Fruit fly (Drosophila melanogaster) whole organism, embryonic: Measurements from ENCODE around the gene Or94b.

Source experiments
- Asciz ChIP-seq: fragments of 200-800 bp; sonication (Bioruptor generic); optimal IDR thresholded peaks from 2 replicates; lab custom pipeline; 2017; ENCODE audit warnings: missing biosample characterization, mild to moderate bottlenecking, missing genetic modification characterization, missing genetic modification reagents
- Bgb ChIP-seq: fragments of 200-800 bp; sonication (Bioruptor generic); IDR thresholded peaks from 2 replicates; pipeline ENCODE4 v1.3.6; 2022; ENCODE audit warnings: missing biosample characterization, missing genetic modification characterization; ENCODE audit not compliant: partially characterized antibody
- CG11085 ChIP-seq: fragments of 200-800 bp; sonication (Bioruptor generic); IDR thresholded peaks from 2 replicates; pipeline ENCODE4 v1.3.6; 2022; ENCODE audit warnings: missing biosample characterization, missing genetic modification characterization
- CG11504 ChIP-seq: fragments of 200-800 bp; sonication (Bioruptor generic); optimal IDR thresholded peaks from 3 replicates; lab custom pipeline; 2019; ENCODE audit warnings: missing biosample characterization, mild to moderate bottlenecking, missing genetic modification characterization, moderate library complexity
- CG14050 ChIP-seq: fragments of 200-800 bp; sonication (Bioruptor generic); IDR thresholded peaks from 3 replicates; pipeline ENCODE4 v1.3.6; 2022; ENCODE audit warnings: missing biosample characterization, missing genetic modification characterization
- CG14667 ChIP-seq: fragments of 200-800 bp; sonication (Bioruptor generic); IDR thresholded peaks from 2 replicates; pipeline ENCODE4 v1.3.6; 2022; ENCODE audit warnings: missing biosample characterization, missing genetic modification characterization
- CG17359 ChIP-seq: fragments of 200-800 bp; sonication (Bioruptor generic); optimal IDR thresholded peaks from 3 replicates; lab custom pipeline; 2018; ENCODE audit warnings: missing biosample characterization, mild to moderate bottlenecking, missing genetic modification characterization, moderate library complexity
- CG17829 ChIP-seq: fragments of 200-800 bp; optimal IDR thresholded peaks from 2 replicates; lab custom pipeline; 2019; ENCODE audit warnings: missing biosample characterization, mild to moderate bottlenecking, missing genetic modification characterization, moderate library complexity
- CG18262 ChIP-seq: fragments of 200-800 bp; optimal IDR thresholded peaks from 3 replicates; lab custom pipeline; 2019; ENCODE audit warnings: missing biosample characterization, mild to moderate bottlenecking, missing genetic modification characterization, moderate library complexity
- CG2202 ChIP-seq: fragments of 200-800 bp; sonication (Bioruptor generic); optimal IDR thresholded peaks from 2 replicates; lab custom pipeline; 2018; ENCODE audit warnings: missing biosample characterization, mild to moderate bottlenecking, missing genetic modification characterization
- CG42726 ChIP-seq: fragments of 200-800 bp; sonication (Bioruptor generic); IDR thresholded peaks from 2 replicates; pipeline ENCODE4 v1.3.6; 2022; ENCODE audit warnings: missing biosample characterization, missing genetic modification characterization; ENCODE audit not compliant: partially characterized antibody
- CG6791 ChIP-seq: fragments of 200-800 bp; sonication (Bioruptor generic); IDR thresholded peaks from 3 replicates; pipeline ENCODE4 v1.3.6; 2022; ENCODE audit warnings: missing biosample characterization, missing genetic modification characterization; ENCODE audit not compliant: partially characterized antibody
- CG7745 ChIP-seq: fragments of 200-800 bp; sonication (Bioruptor generic); optimal IDR thresholded peaks from 2 replicates; lab custom pipeline; 2018; ENCODE audit warnings: missing biosample characterization, mild to moderate bottlenecking, missing genetic modification characterization, moderate library complexity
- CG8089 ChIP-seq: fragments of 200-800 bp; sonication (Bioruptor generic); optimal IDR thresholded peaks from 3 replicates; lab custom pipeline; 2016; ENCODE audit warnings: missing biosample characterization, missing genetic modification characterization
- CG9215 ChIP-seq: fragments of 200-800 bp; sonication (Bioruptor generic); IDR thresholded peaks from 2 replicates; pipeline ENCODE4 v1.3.6; 2022; ENCODE audit warnings: missing biosample characterization, missing genetic modification characterization
- Deaf1 ChIP-seq: fragments of 200-800 bp; optimal IDR thresholded peaks from 3 replicates; lab custom pipeline; 2019; ENCODE audit warnings: missing biosample characterization, mild to moderate bottlenecking, missing genetic modification characterization, moderate library complexity
- Doc3 ChIP-seq: fragments of 200-800 bp; sonication (Bioruptor generic); IDR thresholded peaks from 3 replicates; pipeline ENCODE4 v1.3.6; 2022; ENCODE audit warnings: missing biosample characterization, missing genetic modification characterization; ENCODE audit not compliant: partially characterized antibody
- H15 ChIP-seq: fragments of 200-800 bp; sonication (Bioruptor generic); IDR thresholded peaks from 3 replicates; pipeline ENCODE4 v1.3.6; 2022; ENCODE audit warnings: missing biosample characterization, missing genetic modification characterization
- HLH4C ChIP-seq: fragments of 200-800 bp; sonication (Bioruptor generic); IDR thresholded peaks from 3 replicates; pipeline ENCODE4 v1.3.6; 2022; ENCODE audit warnings: missing biosample characterization, missing genetic modification characterization; ENCODE audit not compliant: partially characterized antibody
- Hr51 ChIP-seq, 2 experiments: fragments of 200-800 bp; sonication (Bioruptor generic); optimal IDR thresholded peaks; 2 replicates in 1 of 2; 3 replicates in 1 of 2; lab custom pipeline; 2016 to 2018; ENCODE audit warnings: missing biosample characterization in 2 of 2, missing genetic modification characterization in 2 of 2, mild to moderate bottlenecking in 1 of 2, moderate library complexity in 1 of 2
- Jarid2 ChIP-seq: fragments of 200-800 bp; sonication (Bioruptor generic); optimal IDR thresholded peaks from 3 replicates; lab custom pipeline; 2017; ENCODE audit warnings: mild to moderate bottlenecking, missing biosample characterization, missing genetic modification reagents, missing genetic modification characterization
- Kr ChIP-seq: fragments of 200-800 bp; sonication (Bioruptor generic); optimal IDR thresholded peaks from 2 replicates; lab custom pipeline; 2017; ENCODE audit warnings: missing biosample characterization, mild to moderate bottlenecking, missing genetic modification characterization
- Lim3 ChIP-seq: fragments of 200-800 bp; sonication (Bioruptor generic); IDR thresholded peaks from 2 replicates; pipeline ENCODE4 v1.3.6; 2022; ENCODE audit warnings: missing biosample characterization, missing genetic modification characterization
- Mad ChIP-seq: fragments of 200-800 bp; sonication (Bioruptor generic); optimal IDR thresholded peaks from 2 replicates; lab custom pipeline; 2016; ENCODE audit warnings: missing biosample characterization, missing genetic modification characterization
- Opbp ChIP-seq: fragments of 200-800 bp; sonication (Bioruptor generic); IDR thresholded peaks from 3 replicates; pipeline ENCODE4 v1.3.6; 2022; ENCODE audit warnings: missing biosample characterization, missing genetic modification characterization; ENCODE audit not compliant: partially characterized antibody
- Scr ChIP-seq: fragments of 200-800 bp; sonication (Bioruptor generic); IDR thresholded peaks from 2 replicates; pipeline ENCODE4 v1.3.6; 2022; ENCODE audit warnings: missing biosample characterization, missing genetic modification characterization; ENCODE audit not compliant: partially characterized antibody
- Taf1 ChIP-seq: fragments of 200-800 bp; sonication (Bioruptor generic); IDR thresholded peaks from 2 replicates; pipeline ENCODE4 v1.3.6; 2022; ENCODE audit warnings: missing biosample characterization, missing genetic modification characterization
- Xbp1 ChIP-seq: fragments of 200-800 bp; sonication (Bioruptor generic); optimal IDR thresholded peaks from 3 replicates; lab custom pipeline; 2016; ENCODE audit warnings: missing biosample characterization, mild to moderate bottlenecking, missing genetic modification characterization
- YL-1 ChIP-seq: fragments of 200-800 bp; sonication (Bioruptor generic); optimal IDR thresholded peaks from 3 replicates; lab custom pipeline; 2017; ENCODE audit warnings: missing biosample characterization, mild to moderate bottlenecking, missing genetic modification characterization
- cas ChIP-seq: fragments of 200-800 bp; sonication (Bioruptor generic); IDR thresholded peaks from 2 replicates; pipeline ENCODE4 v1.3.6; 2022; ENCODE audit warnings: missing biosample characterization, missing genetic modification characterization
- corto ChIP-seq: fragments of 200-800 bp; sonication (Bioruptor generic); optimal IDR thresholded peaks from 2 replicates; lab custom pipeline; 2016; ENCODE audit warnings: missing biosample characterization, mild to moderate bottlenecking, missing genetic modification characterization, moderate library complexity
- dimm ChIP-seq: fragments of 200-800 bp; sonication (Bioruptor generic); IDR thresholded peaks from 2 replicates; pipeline ENCODE4 v1.3.6; 2022; ENCODE audit warnings: missing biosample characterization, missing genetic modification characterization
- dm ChIP-seq: fragments of 200-800 bp; sonication (Bioruptor generic); optimal IDR thresholded peaks from 3 replicates; lab custom pipeline; 2016; ENCODE audit warnings: missing biosample characterization, missing genetic modification characterization
- eve ChIP-seq, 2 experiments: fragments of >200 bp; optimal IDR thresholded peaks; 2 replicates each; lab custom pipeline; 2017; ENCODE audit warnings: missing biosample characterization in 2 of 2, missing genetic modification characterization in 2 of 2
- gce ChIP-seq: fragments of 200-800 bp; sonication (Bioruptor generic); IDR thresholded peaks from 3 replicates; pipeline ENCODE4 v1.3.6; 2022; ENCODE audit warnings: missing biosample characterization, missing genetic modification characterization
- jing ChIP-seq: fragments of 200-800 bp; sonication (Bioruptor generic); optimal IDR thresholded peaks from 2 replicates; lab custom pipeline; 2018; ENCODE audit warnings: missing biosample characterization, mild to moderate bottlenecking, missing genetic modification characterization
- klu ChIP-seq: fragments of 200-800 bp; sonication (Bioruptor generic); IDR thresholded peaks from 2 replicates; pipeline ENCODE4 v1.3.6; 2022; ENCODE audit warnings: missing biosample characterization, missing genetic modification characterization
- knrl ChIP-seq: fragments of 200-800 bp; sonication (Bioruptor generic); IDR thresholded peaks from 3 replicates; pipeline ENCODE4 v1.3.6; 2022; ENCODE audit warnings: missing biosample characterization, missing genetic modification characterization; ENCODE audit not compliant: partially characterized antibody
- mld ChIP-seq: fragments of 200-800 bp; sonication (Bioruptor generic); IDR thresholded peaks from 3 replicates; pipeline ENCODE4 v1.3.6; 2022; ENCODE audit warnings: missing biosample characterization, missing genetic modification characterization; ENCODE audit not compliant: partially characterized antibody
- onecut ChIP-seq: fragments of 200-800 bp; sonication (Bioruptor generic); IDR thresholded peaks from 2 replicates; pipeline ENCODE4 v1.3.6; 2022; ENCODE audit warnings: missing biosample characterization, missing genetic modification characterization
- pb ChIP-seq: fragments of 200-800 bp; sonication (Bioruptor generic); optimal IDR thresholded peaks from 3 replicates; lab custom pipeline; 2016; ENCODE audit warnings: missing biosample characterization, missing genetic modification characterization
- peb ChIP-seq: fragments of 200-800 bp; sonication (Bioruptor generic); IDR thresholded peaks from 2 replicates; pipeline ENCODE4 v1.3.6; 2022; ENCODE audit warnings: missing biosample characterization, missing genetic modification characterization
- pum ChIP-seq: fragments of 200-800 bp; sonication (Bioruptor generic); optimal IDR thresholded peaks from 2 replicates; lab custom pipeline; 2016; ENCODE audit warnings: missing biosample characterization, missing genetic modification characterization
- schlank ChIP-seq: fragments of 200-800 bp; sonication (Bioruptor generic); optimal IDR thresholded peaks from 2 replicates; lab custom pipeline; 2018; ENCODE audit warnings: missing biosample characterization, mild to moderate bottlenecking, missing genetic modification characterization
- sim ChIP-seq: fragments of 200-800 bp; sonication (Bioruptor generic); IDR thresholded peaks from 2 replicates; pipeline ENCODE4 v1.3.6; 2022; ENCODE audit warnings: missing biosample characterization, missing genetic modification characterization
- so ChIP-seq: fragments of 200-800 bp; sonication (Bioruptor generic); IDR thresholded peaks from 3 replicates; pipeline ENCODE4 v1.3.6; 2022; ENCODE audit warnings: missing biosample characterization, missing genetic modification characterization
- sob ChIP-seq: fragments of 200-800 bp; sonication (Bioruptor generic); IDR thresholded peaks from 2 replicates; pipeline ENCODE4 v1.3.6; 2022; ENCODE audit warnings: missing biosample characterization, missing genetic modification characterization
- tna ChIP-seq: fragments of 200-800 bp; sonication (Bioruptor generic); IDR thresholded peaks from 2 replicates; pipeline ENCODE4 v1.3.6; 2022; ENCODE audit warnings: missing biosample characterization, missing genetic modification characterization; ENCODE audit not compliant: partially characterized antibody
- wor ChIP-seq: fragments of 200-800 bp; sonication (Bioruptor generic); IDR thresholded peaks from 2 replicates; pipeline ENCODE4 v1.3.6; 2022; ENCODE audit warnings: missing biosample characterization, missing genetic modification characterization
- z ChIP-seq: fragments of 200-800 bp; sonication (Bioruptor generic); IDR thresholded peaks from 3 replicates; pipeline ENCODE4 v1.3.6; 2022; ENCODE audit warnings: missing biosample characterization, missing genetic modification characterization
- zfh1 ChIP-seq: fragments of 200-800 bp; sonication (Bioruptor generic); IDR thresholded peaks from 3 replicates; pipeline ENCODE4 v1.3.6; 2022; ENCODE audit warnings: missing biosample characterization, missing genetic modification characterization

Or94b gene

dm6 chr3R:23028506-23028905 is 39.4 kb downstream of the Or94b start:
- no peak for TF ChIP-seq CG14050
- TF ChIP-seq wor = no peak
- TF ChIP-seq CG7745 (tag; lab: Kevin White, UChicago) = no peak
- TF ChIP-seq CG9215 (GFP tag; lab: Robert Waterston, UW) = peak; percentile 74
- 0 out of 3 replicates have a peak, but pooled peaks have one; percentile 32 for TF ChIP-seq so
- no peak for TF ChIP-seq CG18262 (tag; lab: Kevin White, UChicago)
- no peak for TF ChIP-seq pb
- no peak for TF ChIP-seq Opbp (GFP tag; lab: Robert Waterston, UW)
- TF ChIP-seq sob = peak; percentile 76; the same call in 1 of the 2 replicates
- TF ChIP-seq gce (GFP tag; lab: Robert Waterston, UW) = no peak
- TF ChIP-seq cas (GFP tag; lab: Robert Waterston, UW) = peak; percentile 58; the same call in 1 of the 2 replicates
- TF ChIP-seq sim (GFP tag; lab: Robert Waterston, UW) = no peak
- TF ChIP-seq Hr51 (GFP tag; optimal IDR thresholded peaks at IDR 0.05; lab: Kevin White, UChicago) = peak in 1 of 2 experiments; percentile 37
- no peak for TF ChIP-seq dimm
- TF ChIP-seq CG42726 = no peak
- no peak for TF ChIP-seq mld (GFP tag; lab: Robert Waterston, UW)
- no peak for TF ChIP-seq corto (GFP tag; lab: Kevin White, UChicago)
- peak; percentile 1 for TF ChIP-seq CG8089 (GFP tag; lab: Kevin White, UChicago)
- no peak for TF ChIP-seq Lim3 (GFP tag; lab: Robert Waterston, UW)
- peak; percentile 67 for TF ChIP-seq Taf1
- peak; percentile 5 for TF ChIP-seq Deaf1 (tag; lab: Kevin White, UChicago)
- TF ChIP-seq HLH4C (GFP tag; lab: Robert Waterston, UW) = no peak
- peak; percentile 21 for TF ChIP-seq pum
- peak; percentile 3 for TF ChIP-seq Mad
- TF ChIP-seq CG2202 (tag; lab: Kevin White, UChicago) = no peak
- TF ChIP-seq H15 (GFP tag; lab: Robert Waterston, UW) = no peak
- TF ChIP-seq CG17359 (tag; lab: Kevin White, UChicago) = no peak
- TF ChIP-seq knrl (GFP tag; lab: Robert Waterston, UW) = no peak
- no peak for TF ChIP-seq Asciz (GFP tag; lab: Kevin White, UChicago)
- peak; percentile 23 for TF ChIP-seq schlank (tag; lab: Kevin White, UChicago)
- TF ChIP-seq eve (GFP tag; optimal IDR thresholded peaks at IDR 0.05; lab: Kevin White, UChicago) = no peak
- TF ChIP-seq Jarid2 (GFP tag; lab: Kevin White, UChicago) = no peak
- no peak for TF ChIP-seq jing (GFP tag; lab: Kevin White, UChicago)
- peak; percentile 51; the same call in 1 of the 3 replicates for TF ChIP-seq zfh1 (GFP tag; lab: Robert Waterston, UW)
- no peak for TF ChIP-seq onecut
- TF ChIP-seq CG11085 (GFP tag; lab: Robert Waterston, UW) = no peak
- TF ChIP-seq CG11504 = peak; percentile 54
- no peak for TF ChIP-seq dm (GFP tag; lab: Kevin White, UChicago)
- TF ChIP-seq YL-1 (GFP tag; lab: Kevin White, UChicago) = no peak
- TF ChIP-seq Bgb (GFP tag; lab: Robert Waterston, UW) = no peak
- no peak for TF ChIP-seq Doc3 (GFP tag; lab: Robert Waterston, UW)
- TF ChIP-seq Xbp1 (GFP tag; lab: Kevin White, UChicago) = peak; percentile 63
- TF ChIP-seq tna = no peak
- no peak for TF ChIP-seq z (GFP tag; lab: Robert Waterston, UW)
- no peak for TF ChIP-seq peb (GFP tag; lab: Robert Waterston, UW)
- peak; percentile 43; the same call in 1 of the 2 replicates for TF ChIP-seq klu (GFP tag; lab: Robert Waterston, UW)
- no peak for TF ChIP-seq CG14667 (GFP tag; lab: Robert Waterston, UW)
- TF ChIP-seq CG6791 (GFP tag; lab: Robert Waterston, UW) = no peak
- TF ChIP-seq Kr (GFP tag; lab: Kevin White, UChicago) = no peak
- no peak for TF ChIP-seq CG17829
- no peak for TF ChIP-seq Scr (GFP tag; lab: Robert Waterston, UW)
